Worm (Caenorhabditis elegans): Measurements from ENCODE around the gene spop-1.

Gene spop-1

ce11 chrIII:10097981-10098380, at the start of gene spop-1:
Gene spop-1, minus strand, starts transcription at chrIII:10098081.
- TF ChIP-seq tab-1 (GFP tag; IDR thresholded peaks at IDR 0.05) (no peak), klf-2 (GFP tag; conservative IDR thresholded peaks at IDR 0.05) (no peak), ztf-23 (GFP tag; IDR thresholded peaks at IDR 0.05) (no peak), flt-1 (GFP tag; IDR thresholded peaks at IDR 0.05) (no peak), cog-1 (tag; optimal IDR thresholded peaks at IDR 0.05) (no peak), med-1 (GFP tag; optimal IDR thresholded peaks at IDR 0.05; ENCODE audit: insufficient read depth) (no peak), T22C8.4 (GFP tag; IDR thresholded peaks at IDR 0.05) (no peak), ref-1 (GFP tag; conservative IDR thresholded peaks at IDR 0.05) (no peak), ztf-29 (GFP tag; IDR thresholded peaks at IDR 0.05) (no peak)

- TF ChIP-seq klf-2 (GFP tag; conservative IDR thresholded peaks at IDR 0.05): no peak
- no peak for TF ChIP-seq flt-1 (GFP tag; IDR thresholded peaks at IDR 0.05)
- no peak for TF ChIP-seq med-1 (GFP tag; optimal IDR thresholded peaks at IDR 0.05; ENCODE audit: insufficient read depth)
- TF ChIP-seq ztf-23 (GFP tag; IDR thresholded peaks at IDR 0.05): no peak
- TF ChIP-seq ztf-29 (GFP tag; IDR thresholded peaks at IDR 0.05): no peak
These were observed 48.8 kb upstream of the spop-1 start, which contains the start of gene K08E5.1 for ce11 chrIII:10146701-10147100. Gene K08E5.1, minus strand, starts transcription at chrIII:10146801.

DNA sequence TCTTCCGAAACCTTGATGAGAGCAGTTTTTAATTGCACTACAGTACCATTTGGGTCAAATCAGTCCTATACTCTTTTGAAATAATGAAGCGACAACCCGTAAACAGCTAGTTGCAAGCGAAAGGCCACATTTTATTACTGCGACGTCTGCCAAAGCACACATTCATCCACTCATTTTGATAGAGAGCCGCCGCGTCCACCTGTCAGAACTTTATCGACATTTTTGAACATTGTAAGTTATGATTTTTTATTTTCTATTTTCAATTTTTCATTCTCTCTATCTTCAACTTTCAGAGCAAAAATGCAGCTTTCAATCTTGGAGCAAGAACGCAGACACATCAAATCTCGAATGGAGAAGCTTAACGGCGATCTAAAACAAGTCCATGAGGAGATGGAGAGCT, 42.9 kb upstream of the spop-1 start, which contains the start of gene K08E5.6:
K08E5.6 (plus strand) TSS at position 301 of the 400 bp plus-strand sequence.
- no peak for TF ChIP-seq tab-1 (GFP tag; IDR thresholded peaks at IDR 0.05)

- TF ChIP-seq med-1 (GFP tag; optimal IDR thresholded peaks at IDR 0.05; ENCODE audit: insufficient read depth) (no peak), ztf-29 (GFP tag; IDR thresholded peaks at IDR 0.05) (no peak), cog-1 (tag; optimal IDR thresholded peaks at IDR 0.05) (no peak), flt-1 (GFP tag; IDR thresholded peaks at IDR 0.05) (no peak), T22C8.4 (GFP tag; IDR thresholded peaks at IDR 0.05) (no peak), klf-2 (GFP tag; conservative IDR thresholded peaks at IDR 0.05) (no peak), ref-1 (GFP tag; conservative IDR thresholded peaks at IDR 0.05) (no peak), tab-1 (GFP tag; IDR thresholded peaks at IDR 0.05) (no peak), ztf-23 (GFP tag; IDR thresholded peaks at IDR 0.05) (no peak)
These were observed 38.9 kb upstream of the spop-1 start, which contains the start of gene ZK1128.7 for ce11 chrIII:10136778-10137177. Gene ZK1128.7, plus strand, starts transcription at chrIII:10137006.

ce11 chrIII:10134517-10134916, 36.6 kb upstream of the spop-1 start:
- TF ChIP-seq med-1 (GFP tag; optimal IDR thresholded peaks at IDR 0.05; ENCODE audit: insufficient read depth) (no peak), cog-1 (tag; optimal IDR thresholded peaks at IDR 0.05) (no peak), klf-2 (GFP tag; conservative IDR thresholded peaks at IDR 0.05) (no peak)

ce11 chrIII:10132495-10133450, 34.9 kb upstream of the spop-1 start:
- TF ChIP-seq cog-1 (tag; optimal IDR thresholded peaks at IDR 0.05): no peak
- no peak for TF ChIP-seq tab-1 (GFP tag; IDR thresholded peaks at IDR 0.05)
- no peak for TF ChIP-seq T22C8.4 (GFP tag; IDR thresholded peaks at IDR 0.05)
- no peak for TF ChIP-seq flt-1 (GFP tag; IDR thresholded peaks at IDR 0.05)
- no peak for TF ChIP-seq ref-1 (GFP tag; conservative IDR thresholded peaks at IDR 0.05)
- no peak for TF ChIP-seq ztf-23 (GFP tag; IDR thresholded peaks at IDR 0.05)
- TF ChIP-seq ztf-29 (GFP tag; IDR thresholded peaks at IDR 0.05): no peak
- no peak for TF ChIP-seq med-1 (GFP tag; optimal IDR thresholded peaks at IDR 0.05; ENCODE audit: insufficient read depth)
- no peak for TF ChIP-seq klf-2 (GFP tag; conservative IDR thresholded peaks at IDR 0.05)

ce11 chrIII:10126375-10126774, 28.5 kb upstream of the spop-1 start:
- TF ChIP-seq cog-1 (tag; optimal IDR thresholded peaks at IDR 0.05) (no peak), klf-2 (GFP tag; conservative IDR thresholded peaks at IDR 0.05) (no peak), med-1 (GFP tag; optimal IDR thresholded peaks at IDR 0.05; ENCODE audit: insufficient read depth) (no peak), tab-1 (GFP tag; IDR thresholded peaks at IDR 0.05) (no peak), ztf-23 (GFP tag; IDR thresholded peaks at IDR 0.05) (no peak), ztf-29 (GFP tag; IDR thresholded peaks at IDR 0.05) (no peak), T22C8.4 (GFP tag; IDR thresholded peaks at IDR 0.05) (no peak), flt-1 (GFP tag; IDR thresholded peaks at IDR 0.05) (no peak), ref-1 (GFP tag; conservative IDR thresholded peaks at IDR 0.05) (no peak)

- TF ChIP-seq T22C8.4 (GFP tag; IDR thresholded peaks at IDR 0.05): peak; percentile 56; the same call in 1 of the 2 replicates
- peak; percentile 42 for TF ChIP-seq cog-1 (tag; optimal IDR thresholded peaks at IDR 0.05)
- TF ChIP-seq ztf-23 (GFP tag; IDR thresholded peaks at IDR 0.05): peak; percentile 86
- TF ChIP-seq ref-1 (GFP tag; conservative IDR thresholded peaks at IDR 0.05): no peak
- peak; percentile 85 for TF ChIP-seq klf-2 (GFP tag; conservative IDR thresholded peaks at IDR 0.05)
- no peak for TF ChIP-seq med-1 (GFP tag; optimal IDR thresholded peaks at IDR 0.05; ENCODE audit: insufficient read depth)
- 0 out of 2 replicates have a peak, but pooled peaks have one; percentile 27 for TF ChIP-seq ztf-29 (GFP tag; IDR thresholded peaks at IDR 0.05)
- TF ChIP-seq tab-1 (GFP tag; IDR thresholded peaks at IDR 0.05): peak; percentile 58; the same call in 1 of the 2 replicates
- TF ChIP-seq flt-1 (GFP tag; IDR thresholded peaks at IDR 0.05): peak; percentile 89
These were observed 25.8 kb upstream of the spop-1 start, which contains the start of gene ttll-4 for ce11 chrIII:10123586-10124233. Gene ttll-4, plus strand, starts transcription at chrIII:10124183.

DNA sequence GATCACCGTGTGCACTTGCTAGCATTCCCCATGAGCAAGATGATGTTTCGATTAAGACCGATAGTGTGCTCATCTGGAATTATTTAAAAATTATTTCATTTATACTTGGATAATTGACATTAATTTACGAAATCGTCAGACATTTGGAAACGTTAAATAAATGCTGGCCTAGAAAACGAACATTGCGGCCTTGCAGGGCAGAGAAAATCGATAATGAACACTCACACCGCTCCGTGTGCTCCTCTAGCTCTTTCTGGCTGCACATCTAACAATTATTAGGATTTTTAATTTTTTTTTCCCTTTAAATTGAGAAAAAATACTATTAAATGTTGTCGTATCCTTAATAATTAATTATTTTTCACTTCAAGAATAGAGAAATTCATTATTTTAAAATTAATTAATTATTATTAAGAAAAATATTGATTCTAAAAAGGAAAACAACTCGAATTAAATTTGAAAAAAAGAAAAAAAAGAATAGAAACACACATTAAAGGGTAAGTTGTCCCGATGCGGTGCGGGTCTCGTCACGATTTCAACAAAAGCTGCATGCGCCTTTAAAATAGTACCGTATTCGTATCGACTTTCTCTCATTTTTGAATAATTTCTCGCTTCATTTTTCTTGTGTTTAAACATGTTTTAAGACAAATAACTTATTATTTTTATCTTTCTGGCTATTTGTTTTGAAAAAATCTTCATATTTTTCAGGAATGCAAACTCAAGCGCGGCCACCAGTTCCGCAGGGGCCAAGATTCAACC, 22.4 kb upstream of the spop-1 start, which contains the start of the genes gtf-2H3 and ham-3:
gtf-2H3 (minus strand) TSS at position 73 of the 756 bp plus-strand sequence.
ham-3 (plus strand) TSS at position 706 of the 756 bp plus-strand sequence.
- TF ChIP-seq ztf-23 (GFP tag; IDR thresholded peaks at IDR 0.05): no peak
- peak; percentile 89 for TF ChIP-seq T22C8.4 (GFP tag; IDR thresholded peaks at IDR 0.05)
